Fruit fly (Drosophila melanogaster) whole organism, embryonic: ENCODE results near the gene Cpr30F.
A peak's percentile ranks its signal among the peaks of the same experiment; 100 is the strongest.

Source experiments
- Abd-B ChIP-seq: fragments of 200-800 bp; sonication (Bioruptor generic); optimal IDR thresholded peaks from 2 replicates; lab custom pipeline; 2018; ENCODE audit warnings: missing biosample characterization, mild to moderate bottlenecking, missing genetic modification characterization, moderate library complexity
- Atf3 ChIP-seq: fragments of 200-800 bp; sonication (Bioruptor generic); optimal IDR thresholded peaks from 3 replicates; lab custom pipeline; 2016; ENCODE audit warnings: missing biosample characterization, missing genetic modification characterization
- CG10209 ChIP-seq: fragments of 200-800 bp; sonication (Bioruptor generic); optimal IDR thresholded peaks from 3 replicates; lab custom pipeline; 2017; ENCODE audit warnings: missing biosample characterization, mild to moderate bottlenecking, missing genetic modification characterization, missing genetic modification reagents
- CG10431 ChIP-seq: fragments of 200-800 bp; sonication (Bioruptor generic); optimal IDR thresholded peaks from 3 replicates; lab custom pipeline; 2018; ENCODE audit warnings: missing biosample characterization, mild to moderate bottlenecking, missing genetic modification characterization
- CG11560 ChIP-seq: fragments of 200-800 bp; sonication (Bioruptor generic); IDR thresholded peaks from 3 replicates; pipeline ENCODE4 v1.3.6; 2022; ENCODE audit warnings: missing biosample characterization, missing genetic modification characterization
- CG11723 ChIP-seq: fragments of 200-800 bp; sonication (Bioruptor generic); optimal IDR thresholded peaks from 2 replicates; lab custom pipeline; 2017; ENCODE audit warnings: missing biosample characterization, mild to moderate bottlenecking, missing genetic modification characterization
- CG12071 ChIP-seq: fragments of 200-800 bp; sonication (Bioruptor generic); optimal IDR thresholded peaks from 3 replicates; lab custom pipeline; 2018; ENCODE audit warnings: missing biosample characterization, mild to moderate bottlenecking, missing genetic modification characterization
- CG12219 ChIP-seq: fragments of 200-800 bp; sonication (Bioruptor generic); optimal IDR thresholded peaks from 3 replicates; lab custom pipeline; 2018; ENCODE audit warnings: missing biosample characterization, mild to moderate bottlenecking, missing genetic modification characterization
- CG13775 ChIP-seq: fragments of 200-800 bp; sonication (Bioruptor generic); optimal IDR thresholded peaks from 3 replicates; lab custom pipeline; 2017; ENCODE audit warnings: missing biosample characterization, mild to moderate bottlenecking, missing genetic modification characterization
- CG1603 ChIP-seq: fragments of 200-800 bp; sonication (Bioruptor generic); optimal IDR thresholded peaks from 2 replicates; lab custom pipeline; 2019; ENCODE audit warnings: missing biosample characterization, mild to moderate bottlenecking, missing genetic modification characterization, moderate library complexity
- CG3065 ChIP-seq: fragments of 200-800 bp; sonication (Bioruptor generic); optimal IDR thresholded peaks from 2 replicates; lab custom pipeline; 2016; ENCODE audit warnings: missing biosample characterization, missing genetic modification characterization
- CG31224 ChIP-seq: fragments of 200-800 bp; sonication (Bioruptor generic); IDR thresholded peaks from 2 replicates; pipeline ENCODE4 v1.3.6; 2022; ENCODE audit warnings: missing biosample characterization, missing genetic modification characterization
- CG31441 ChIP-seq: fragments of 200-800 bp; sonication (Bioruptor generic); IDR thresholded peaks from 2 replicates; pipeline ENCODE4 v1.3.6; 2022; ENCODE audit warnings: missing biosample characterization, missing genetic modification characterization
- CG32532 ChIP-seq: fragments of 200-800 bp; sonication (Bioruptor generic); IDR thresholded peaks from 2 replicates; pipeline ENCODE4 v1.3.6; 2022; ENCODE audit warnings: missing biosample characterization, missing genetic modification characterization
- CG4707 ChIP-seq: fragments of 200-800 bp; sonication (Bioruptor generic); optimal IDR thresholded peaks from 2 replicates; lab custom pipeline; 2018; ENCODE audit warnings: missing biosample characterization, mild to moderate bottlenecking, missing genetic modification characterization, moderate library complexity
- CG4820 ChIP-seq: fragments of 200-800 bp; sonication (Bioruptor generic); optimal IDR thresholded peaks from 3 replicates; lab custom pipeline; 2016; ENCODE audit warnings: missing biosample characterization, missing genetic modification characterization
- CG5953 ChIP-seq: fragments of 200-800 bp; sonication (Bioruptor generic); IDR thresholded peaks from 2 replicates; pipeline ENCODE4 v1.3.6; 2022; ENCODE audit warnings: missing biosample characterization, missing genetic modification characterization
- CG6254 ChIP-seq: fragments of 200-800 bp; sonication (Bioruptor generic); optimal IDR thresholded peaks from 3 replicates; lab custom pipeline; 2017; ENCODE audit warnings: mild to moderate bottlenecking, missing biosample characterization, missing genetic modification reagents, missing genetic modification characterization
- CG8290 ChIP-seq, 3 experiments: fragments of 200-800 bp; sonication (Bioruptor generic); optimal IDR thresholded peaks; 2 replicates each; lab custom pipeline; 2016 to 2019; ENCODE audit warnings: missing biosample characterization in 3 of 3, missing genetic modification characterization in 3 of 3, mild to moderate bottlenecking in 2 of 3, moderate library complexity in 1 of 3
- CG8924 ChIP-seq: fragments of 200-800 bp; optimal IDR thresholded peaks from 3 replicates; lab custom pipeline; 2019; ENCODE audit warnings: missing biosample characterization, mild to moderate bottlenecking, missing genetic modification characterization, moderate library complexity
- CG9932 ChIP-seq: fragments of 200-800 bp; sonication (Bioruptor generic); IDR thresholded peaks from 2 replicates; pipeline ENCODE4 v1.3.6; 2022; ENCODE audit warnings: missing biosample characterization, missing genetic modification characterization
- CHES-1-like ChIP-seq: fragments of 200-800 bp; sonication (Bioruptor generic); optimal IDR thresholded peaks from 2 replicates; lab custom pipeline; 2016; ENCODE audit warnings: missing biosample characterization, missing genetic modification characterization
- D19B ChIP-seq: fragments of 200-800 bp; sonication (Bioruptor generic); optimal IDR thresholded peaks from 2 replicates; lab custom pipeline; 2017; ENCODE audit warnings: missing biosample characterization, mild to moderate bottlenecking, missing genetic modification characterization
- HLHmδ ChIP-seq: fragments of 200-800 bp; sonication (Bioruptor generic); optimal IDR thresholded peaks from 2 replicates; lab custom pipeline; 2018; ENCODE audit warnings: missing biosample characterization, mild to moderate bottlenecking, missing genetic modification characterization, moderate library complexity
- Hmx ChIP-seq: fragments of 200-800 bp; sonication (Bioruptor generic); optimal IDR thresholded peaks from 2 replicates; lab custom pipeline; 2016; ENCODE audit warnings: missing biosample characterization, missing genetic modification characterization
- Kr ChIP-seq: fragments of 200-800 bp; sonication (Bioruptor generic); optimal IDR thresholded peaks from 2 replicates; lab custom pipeline; 2017; ENCODE audit warnings: missing biosample characterization, mild to moderate bottlenecking, missing genetic modification characterization
- Lhr ChIP-seq: fragments of 200-800 bp; sonication (Bioruptor generic); optimal IDR thresholded peaks from 3 replicates; lab custom pipeline; 2017; ENCODE audit warnings: mild to moderate bottlenecking, missing biosample characterization, missing genetic modification reagents, missing genetic modification characterization
- Lim3 ChIP-seq: fragments of 200-800 bp; sonication (Bioruptor generic); IDR thresholded peaks from 2 replicates; pipeline ENCODE4 v1.3.6; 2022; ENCODE audit warnings: missing biosample characterization, missing genetic modification characterization
- Myb ChIP-seq: fragments of 200-800 bp; sonication (Bioruptor generic); optimal IDR thresholded peaks from 2 replicates; lab custom pipeline; 2016; ENCODE audit warnings: missing biosample characterization, missing genetic modification characterization
- Sry-δ ChIP-seq: fragments of 200-800 bp; sonication (Bioruptor generic); optimal IDR thresholded peaks from 2 replicates; lab custom pipeline; 2016; ENCODE audit warnings: missing biosample characterization, missing genetic modification characterization
- Ssrp ChIP-seq: fragments of 200-800 bp; sonication (Bioruptor generic); optimal IDR thresholded peaks from 2 replicates; lab custom pipeline; 2018; ENCODE audit warnings: missing biosample characterization, mild to moderate bottlenecking, missing genetic modification characterization, moderate library complexity
- Stat92E ChIP-seq, 3 experiments: fragments of >200 bp in 2 of 3; fragments of 200-800 bp in 1 of 3; sonication (Bioruptor generic) in 1 of 3; optimal IDR thresholded peaks; 2 replicates each; lab custom pipeline; 2017 to 2019; ENCODE audit warnings: missing biosample characterization in 3 of 3, missing genetic modification characterization in 3 of 3, mild to moderate bottlenecking in 1 of 3, moderate library complexity in 1 of 3
- Tbp ChIP-seq: fragments of >200 bp; optimal IDR thresholded peaks from 2 replicates; lab custom pipeline; 2018; ENCODE audit warnings: missing biosample characterization, missing genetic modification characterization
- amos ChIP-seq: fragments of 200-800 bp; sonication (Bioruptor generic); IDR thresholded peaks from 2 replicates; pipeline ENCODE4 v1.3.6; 2022; ENCODE audit warnings: missing biosample characterization, missing genetic modification characterization; ENCODE audit not compliant: partially characterized antibody
- dimm ChIP-seq: fragments of 200-800 bp; sonication (Bioruptor generic); IDR thresholded peaks from 2 replicates; pipeline ENCODE4 v1.3.6; 2022; ENCODE audit warnings: missing biosample characterization, missing genetic modification characterization
- ewg ChIP-seq: fragments of 200-800 bp; sonication (Bioruptor generic); optimal IDR thresholded peaks from 3 replicates; lab custom pipeline; 2017; ENCODE audit warnings: mild to moderate bottlenecking, missing biosample characterization, missing genetic modification reagents, missing genetic modification characterization
- kah ChIP-seq: fragments of 200-800 bp; sonication (Bioruptor generic); optimal IDR thresholded peaks from 2 replicates; lab custom pipeline; 2018; ENCODE audit warnings: missing biosample characterization, mild to moderate bottlenecking, missing genetic modification characterization
- kay ChIP-seq: fragments of 200-800 bp; sonication (Bioruptor generic); optimal IDR thresholded peaks from 2 replicates; lab custom pipeline; 2016; ENCODE audit warnings: missing biosample characterization, missing genetic modification characterization
- klu ChIP-seq: fragments of 200-800 bp; sonication (Bioruptor generic); IDR thresholded peaks from 2 replicates; pipeline ENCODE4 v1.3.6; 2022; ENCODE audit warnings: missing biosample characterization, missing genetic modification characterization
- lab ChIP-seq: fragments of 200-800 bp; sonication (Bioruptor generic); optimal IDR thresholded peaks from 3 replicates; lab custom pipeline; 2017; ENCODE audit warnings: missing biosample characterization, missing genetic modification characterization, mild to moderate bottlenecking, moderate library complexity, missing genetic modification reagents
- mam ChIP-seq: fragments of 200-800 bp; sonication (Bioruptor generic); optimal IDR thresholded peaks from 3 replicates; lab custom pipeline; 2016; ENCODE audit warnings: missing biosample characterization, missing genetic modification characterization
- onecut ChIP-seq: fragments of 200-800 bp; sonication (Bioruptor generic); IDR thresholded peaks from 2 replicates; pipeline ENCODE4 v1.3.6; 2022; ENCODE audit warnings: missing biosample characterization, missing genetic modification characterization
- phol ChIP-seq: fragments of 200-800 bp; sonication (Bioruptor generic); optimal IDR thresholded peaks from 3 replicates; lab custom pipeline; 2018; ENCODE audit warnings: missing biosample characterization, mild to moderate bottlenecking, missing genetic modification characterization, moderate library complexity
- repo ChIP-seq: fragments of 200-800 bp; sonication (Bioruptor generic); optimal IDR thresholded peaks from 2 replicates; lab custom pipeline; 2016; ENCODE audit warnings: missing biosample characterization, missing genetic modification characterization
- sd ChIP-seq: fragments of 200-800 bp; sonication (Bioruptor generic); optimal IDR thresholded peaks from 3 replicates; lab custom pipeline; 2018; ENCODE audit warnings: missing biosample characterization, mild to moderate bottlenecking, missing genetic modification characterization, moderate library complexity
- seq ChIP-seq: fragments of 200-800 bp; sonication (Bioruptor generic); IDR thresholded peaks from 2 replicates; pipeline ENCODE4 v1.3.6; 2022; ENCODE audit warnings: missing biosample characterization, missing genetic modification characterization
- slbo ChIP-seq: fragments of 200-800 bp; sonication (Bioruptor generic); IDR thresholded peaks from 2 replicates; pipeline ENCODE4 v1.3.6; 2022; ENCODE audit warnings: missing biosample characterization, missing genetic modification characterization
- sug ChIP-seq: fragments of 200-800 bp; optimal IDR thresholded peaks from 2 replicates; lab custom pipeline; 2019; ENCODE audit warnings: missing biosample characterization, mild to moderate bottlenecking, missing genetic modification characterization, moderate library complexity
- tin ChIP-seq: fragments of 200-800 bp; sonication (Bioruptor generic); optimal IDR thresholded peaks from 3 replicates; lab custom pipeline; 2016; ENCODE audit warnings: missing biosample characterization, missing genetic modification characterization
- tx ChIP-seq: fragments of 200-800 bp; sonication (Bioruptor generic); optimal IDR thresholded peaks from 2 replicates; lab custom pipeline; 2016; ENCODE audit warnings: missing biosample characterization, missing genetic modification characterization

Cpr30F gene

dm6 chr2L:9912570-9913260 lies 20.2 kb downstream of the Cpr30F start, which contains the start of the genes Etl1 and Srp54 (continued):
- TF ChIP-seq CG8290 (GFP tag; optimal IDR thresholded peaks at IDR 0.05; lab: Kevin White, UChicago): peak; percentile 10
- TF ChIP-seq CG8290 (tag; optimal IDR thresholded peaks at IDR 0.05; lab: Kevin White, UChicago): no peak
- no peak for TF ChIP-seq CG10431
- peak; percentile 28 for TF ChIP-seq Sry-δ (GFP tag; lab: Kevin White, UChicago)
- no peak for TF ChIP-seq mam (GFP tag; lab: Kevin White, UChicago)
- no peak for TF ChIP-seq Stat92E (GFP tag; optimal IDR thresholded peaks at IDR 0.05; lab: Kevin White, UChicago)
- TF ChIP-seq CG31441 (GFP tag; lab: Robert Waterston, UW): 0 out of 2 replicates have a peak, but pooled peaks have one; percentile 20
- TF ChIP-seq CG1603 (tag; lab: Kevin White, UChicago): peak; percentile 0
- peak; percentile 26 for TF ChIP-seq Lhr
- TF ChIP-seq onecut (GFP tag; lab: Robert Waterston, UW): no peak
- no peak for TF ChIP-seq CG31224
- TF ChIP-seq slbo (GFP tag; lab: Robert Waterston, UW): peak; percentile 17; the same call in 1 of the 2 replicates
- no peak for TF ChIP-seq CG12071
- no peak for TF ChIP-seq amos
- TF ChIP-seq kay (GFP tag; lab: Kevin White, UChicago): no peak
- no peak for TF ChIP-seq HLHmδ (GFP tag; lab: Kevin White, UChicago)
- no peak for TF ChIP-seq CG3065 (GFP tag; lab: Kevin White, UChicago)
- no peak for TF ChIP-seq CG6254 (GFP tag; lab: Kevin White, UChicago)
- no peak for TF ChIP-seq repo
- no peak for TF ChIP-seq CHES-1-like
- TF ChIP-seq seq (GFP tag; lab: Robert Waterston, UW): no peak
- no peak for TF ChIP-seq CG11723 (GFP tag; lab: Kevin White, UChicago)
- TF ChIP-seq CG12219 (GFP tag; lab: Kevin White, UChicago): no peak
- TF ChIP-seq kah: no peak
- TF ChIP-seq Lim3 (GFP tag; lab: Robert Waterston, UW): no peak
- TF ChIP-seq Hmx (GFP tag; lab: Kevin White, UChicago): no peak
- TF ChIP-seq tin (GFP tag; lab: Kevin White, UChicago): no peak
- TF ChIP-seq Kr: no peak
- TF ChIP-seq CG5953: no peak
- no peak for TF ChIP-seq CG13775 (GFP tag; lab: Kevin White, UChicago)
- TF ChIP-seq lab: no peak
- TF ChIP-seq sd: peak; percentile 20
- TF ChIP-seq tx: no peak
- no peak for TF ChIP-seq CG10209 (GFP tag; lab: Kevin White, UChicago)
- no peak for TF ChIP-seq Atf3 (GFP tag; lab: Kevin White, UChicago)
- TF ChIP-seq phol (tag; lab: Kevin White, UChicago): peak; percentile 42
- TF ChIP-seq CG32532 (GFP tag; lab: Robert Waterston, UW): no peak
- TF ChIP-seq Ssrp (tag; lab: Kevin White, UChicago): no peak
- peak; percentile 6 for TF ChIP-seq Myb
- TF ChIP-seq CG11560 (tag; lab: Robert Waterston, UW): no peak
- TF ChIP-seq CG4820 (GFP tag; lab: Kevin White, UChicago): no peak
- peak; percentile 9 for TF ChIP-seq sug
- TF ChIP-seq CG4707 (GFP tag; lab: Kevin White, UChicago): no peak
- peak; percentile 10 for TF ChIP-seq CG8924
- peak; percentile 29; the same call in 1 of the 2 replicates for TF ChIP-seq CG9932
- TF ChIP-seq ewg (GFP tag; lab: Kevin White, UChicago): no peak
- no peak for TF ChIP-seq klu
- TF ChIP-seq Abd-B: peak; percentile 27
- no peak for TF ChIP-seq Tbp
- TF ChIP-seq D19B: no peak
- TF ChIP-seq dimm (GFP tag; lab: Robert Waterston, UW): no peak
